Worm (Caenorhabditis elegans) whole organism, L3 larva: ENCODE measurements around the gene F07C6.2.

Experiments
- nhr-12 ChIP-seq: fragments of 150-350 bp; optimal IDR thresholded peaks from 2 replicates; lab custom pipeline; 2014; ENCODE audit warnings: missing biosample characterization, missing genetic modification characterization
- nhr-25 ChIP-seq: sonication (generic microtip); optimal IDR thresholded peaks from 2 replicates; lab custom pipeline; 2017; ENCODE audit warnings: missing biosample characterization, missing genetic modification characterization
- nhr-76 ChIP-seq: fragments of 150-350 bp; sonication (generic microtip); optimal IDR thresholded peaks from 5 replicates; lab custom pipeline; 2014; ENCODE audit warnings: missing biosample characterization, missing genetic modification characterization
- nhr-77 ChIP-seq: fragments of 150-350 bp; optimal IDR thresholded peaks from 2 replicates; lab custom pipeline; 2014; ENCODE audit warnings: missing biosample characterization, missing genetic modification characterization
- unc-39 ChIP-seq: sonication (generic microtip); optimal IDR thresholded peaks from 4 replicates; lab custom pipeline; 2017; ENCODE audit warnings: missing biosample characterization, missing genetic modification characterization
- unc-62 ChIP-seq: fragments of 150-350 bp; sonication (generic microtip); optimal IDR thresholded peaks from 4 replicates; lab custom pipeline; 2014; ENCODE audit warnings: missing biosample characterization, missing genetic modification reagents, missing genetic modification characterization
- ztf-11 ChIP-seq: fragments of 150-350 bp; optimal IDR thresholded peaks from 2 replicates; lab custom pipeline; 2014; ENCODE audit warnings: missing biosample characterization, missing genetic modification characterization

The F07C6.2 gene

ce11 chrIV:12840873-12841272, 49.9 kb downstream of the F07C6.2 start:
- TF ChIP-seq ztf-11 (tag; lab: Kevin White, UChicago) (no peak), unc-62 (GFP tag; lab: Kevin White, UChicago) (no peak), nhr-76 (no peak), nhr-77 (tag; lab: Kevin White, UChicago) (no peak), nhr-12 (tag; lab: Kevin White, UChicago) (no peak), unc-39 (tag; lab: Kevin White, UChicago) (no peak), nhr-25 (tag; lab: Kevin White, UChicago) (no peak)
